Worm (Caenorhabditis elegans) whole organism, L4/young adult: ENCODE data around the gene F44D12.8.

Experiments used
- W03F9.2 ChIP-seq: fragments of 150-350 bp; optimal IDR thresholded peaks from 2 replicates; lab custom pipeline; 2014; ENCODE audit warnings: missing biosample characterization, missing genetic modification characterization
- dao-5 ChIP-seq: sonication (generic microtip); optimal IDR thresholded peaks from 2 replicates; lab custom pipeline; 2016; ENCODE audit warnings: missing genotype, missing genetic modification characterization, moderate library complexity, missing compliant biosample characterization
- him-1 ChIP-seq: sonication (generic microtip); optimal IDR thresholded peaks from 2 replicates; lab custom pipeline; 2016; ENCODE audit warnings: missing genotype, missing genetic modification reagents, missing genetic modification characterization, missing compliant biosample characterization

DNA sequence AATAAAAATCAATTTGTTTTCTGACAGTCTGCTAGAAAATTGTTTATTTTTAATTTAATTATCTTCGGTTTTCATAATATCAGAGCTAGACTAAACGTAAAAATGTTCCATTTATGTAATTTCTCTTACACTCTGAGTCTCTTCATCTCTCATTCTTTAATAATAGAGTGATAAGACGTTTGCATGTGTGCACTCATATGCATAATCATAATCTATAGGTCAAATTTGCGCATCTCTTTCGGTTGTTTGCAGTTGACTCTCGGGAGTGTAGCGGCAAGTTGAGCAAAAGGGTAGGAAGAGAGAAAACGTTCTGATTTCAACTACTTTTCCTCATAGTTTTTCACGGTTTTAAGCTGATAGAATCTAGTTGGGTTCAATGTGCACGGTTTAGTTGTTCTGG, 43.4 kb downstream of the F44D12.8 start:
- TF ChIP-seq W03F9.2 (tag; lab: Kevin White, UChicago) (no peak), dao-5 (no peak), him-1 (tag; lab: Kevin White, UChicago) (no peak)
